Fruit fly (Drosophila melanogaster) whole organism, embryonic: ENCODE data around the gene CG33923.

Experiments
- Atf-2 ChIP-seq: fragments of 200-800 bp; sonication (Bioruptor generic); optimal IDR thresholded peaks from 2 replicates; lab custom pipeline; 2016; ENCODE audit warnings: missing biosample characterization, missing genetic modification characterization
- B-H1 ChIP-seq: fragments of 200-800 bp; sonication (Bioruptor generic); IDR thresholded peaks from 3 replicates; pipeline ENCODE4 v1.3.6; 2022; ENCODE audit warnings: missing biosample characterization, missing genetic modification characterization
- BtbVII ChIP-seq: fragments of 200-800 bp; sonication (Bioruptor generic); optimal IDR thresholded peaks from 3 replicates; lab custom pipeline; 2017; ENCODE audit warnings: missing biosample characterization, mild to moderate bottlenecking, missing genetic modification characterization
- CG10462 ChIP-seq: fragments of 200-800 bp; sonication (Bioruptor generic); optimal IDR thresholded peaks from 2 replicates; lab custom pipeline; 2016; ENCODE audit warnings: missing biosample characterization, missing genetic modification characterization
- CG11504 ChIP-seq: fragments of 200-800 bp; sonication (Bioruptor generic); optimal IDR thresholded peaks from 3 replicates; lab custom pipeline; 2019; ENCODE audit warnings: missing biosample characterization, mild to moderate bottlenecking, missing genetic modification characterization, moderate library complexity
- CG12391 ChIP-seq: fragments of 200-800 bp; sonication (Bioruptor generic); optimal IDR thresholded peaks from 3 replicates; lab custom pipeline; 2018; ENCODE audit warnings: missing biosample characterization, mild to moderate bottlenecking, missing genetic modification characterization, moderate library complexity
- CG13287 ChIP-seq: fragments of 200-800 bp; sonication (Bioruptor generic); IDR thresholded peaks from 2 replicates; pipeline ENCODE4 v1.3.6; 2022; ENCODE audit warnings: missing biosample characterization, missing genetic modification characterization; ENCODE audit not compliant: partially characterized antibody
- CG13894 ChIP-seq: fragments of 200-800 bp; sonication (Bioruptor generic); optimal IDR thresholded peaks from 3 replicates; lab custom pipeline; 2018; ENCODE audit warnings: missing biosample characterization, mild to moderate bottlenecking, missing genetic modification characterization, moderate library complexity
- CG14050 ChIP-seq: fragments of 200-800 bp; sonication (Bioruptor generic); IDR thresholded peaks from 3 replicates; pipeline ENCODE4 v1.3.6; 2022; ENCODE audit warnings: missing biosample characterization, missing genetic modification characterization
- CG14441 ChIP-seq: fragments of 200-800 bp; sonication (Bioruptor generic); IDR thresholded peaks from 2 replicates; pipeline ENCODE4 v1.3.6; 2022; ENCODE audit warnings: missing biosample characterization, missing genetic modification characterization
- CG15011 ChIP-seq: fragments of 200-800 bp; sonication (Bioruptor generic); optimal IDR thresholded peaks from 3 replicates; lab custom pipeline; 2018; ENCODE audit warnings: missing biosample characterization, mild to moderate bottlenecking, missing genetic modification characterization
- CG1603 ChIP-seq: fragments of 200-800 bp; sonication (Bioruptor generic); optimal IDR thresholded peaks from 2 replicates; lab custom pipeline; 2019; ENCODE audit warnings: missing biosample characterization, mild to moderate bottlenecking, missing genetic modification characterization, moderate library complexity
- CG17328 ChIP-seq: fragments of 200-800 bp; sonication (Bioruptor generic); IDR thresholded peaks from 2 replicates; pipeline ENCODE4 v1.3.6; 2022; ENCODE audit warnings: missing biosample characterization, missing genetic modification characterization
- CG17359 ChIP-seq: fragments of 200-800 bp; sonication (Bioruptor generic); optimal IDR thresholded peaks from 3 replicates; lab custom pipeline; 2018; ENCODE audit warnings: missing biosample characterization, mild to moderate bottlenecking, missing genetic modification characterization, moderate library complexity
- CG30403 ChIP-seq: fragments of 200-800 bp; sonication (Bioruptor generic); optimal IDR thresholded peaks from 3 replicates; lab custom pipeline; 2016; ENCODE audit warnings: missing biosample characterization, missing genetic modification characterization
- CG4360 ChIP-seq: fragments of 200-800 bp; sonication (Bioruptor generic); IDR thresholded peaks from 2 replicates; pipeline ENCODE4 v1.3.6; 2022; ENCODE audit warnings: missing biosample characterization, missing genetic modification characterization
- CG7839 ChIP-seq: fragments of 200-800 bp; sonication (Bioruptor generic); optimal IDR thresholded peaks from 3 replicates; lab custom pipeline; 2018; ENCODE audit warnings: missing biosample characterization, mild to moderate bottlenecking, missing genetic modification characterization, moderate library complexity
- CG8089 ChIP-seq: fragments of 200-800 bp; sonication (Bioruptor generic); optimal IDR thresholded peaks from 3 replicates; lab custom pipeline; 2016; ENCODE audit warnings: missing biosample characterization, missing genetic modification characterization
- CG9932 ChIP-seq: fragments of 200-800 bp; sonication (Bioruptor generic); IDR thresholded peaks from 2 replicates; pipeline ENCODE4 v1.3.6; 2022; ENCODE audit warnings: missing biosample characterization, missing genetic modification characterization
- E2f1 ChIP-seq: fragments of 200-800 bp; sonication (Bioruptor generic); IDR thresholded peaks from 2 replicates; pipeline ENCODE4 v1.3.6; 2022; ENCODE audit warnings: missing biosample characterization, missing genetic modification characterization
- E2f2 ChIP-seq: fragments of 200-800 bp; sonication (Bioruptor generic); IDR thresholded peaks from 2 replicates; pipeline ENCODE4 v1.3.6; 2022; ENCODE audit warnings: missing biosample characterization, missing genetic modification characterization
- Gug ChIP-seq: fragments of 200-800 bp; sonication (Bioruptor generic); IDR thresholded peaks from 4 replicates; pipeline ENCODE4 v1.3.6; 2022; ENCODE audit warnings: missing biosample characterization, missing genetic modification characterization
- HLH3B ChIP-seq: fragments of 200-800 bp; sonication (Bioruptor generic); IDR thresholded peaks from 2 replicates; pipeline ENCODE4 v1.3.6; 2022; ENCODE audit warnings: missing biosample characterization, missing genetic modification characterization
- Hmr ChIP-seq: fragments of 200-800 bp; sonication (Bioruptor generic); optimal IDR thresholded peaks from 3 replicates; lab custom pipeline; 2017; ENCODE audit warnings: mild to moderate bottlenecking, missing biosample characterization, missing genetic modification reagents, missing genetic modification characterization
- Med ChIP-seq: fragments of 200-800 bp; sonication (Bioruptor generic); peaks from one replicate; lab custom pipeline; 2016; ENCODE audit warnings: missing biosample characterization, missing genetic modification characterization, mild to moderate bottlenecking, inconsistent platforms, moderate library complexity
- NK7.1 ChIP-seq: fragments of 200-800 bp; sonication (Bioruptor generic); optimal IDR thresholded peaks from 3 replicates; lab custom pipeline; 2016; ENCODE audit warnings: missing biosample characterization, missing genetic modification characterization
- PHDP ChIP-seq: fragments of 200-800 bp; sonication (Bioruptor generic); optimal IDR thresholded peaks from 3 replicates; lab custom pipeline; 2018; ENCODE audit warnings: missing biosample characterization, mild to moderate bottlenecking, missing genetic modification characterization, moderate library complexity
- Rfx ChIP-seq: fragments of 200-800 bp; sonication (Bioruptor generic); IDR thresholded peaks from 2 replicates; pipeline ENCODE4 v1.3.6; 2022; ENCODE audit warnings: missing biosample characterization, missing genetic modification characterization
- Sox102F ChIP-seq: fragments of 200-800 bp; sonication (Bioruptor generic); optimal IDR thresholded peaks from 2 replicates; lab custom pipeline; 2018; ENCODE audit warnings: missing biosample characterization, mild to moderate bottlenecking, missing genetic modification characterization, moderate library complexity
- Usf ChIP-seq: fragments of 200-800 bp; sonication (Bioruptor generic); optimal IDR thresholded peaks from 2 replicates; lab custom pipeline; 2017; ENCODE audit warnings: missing genotype, missing biosample characterization, missing genetic modification characterization
- chinmo ChIP-seq: fragments of 200-800 bp; sonication (Bioruptor generic); IDR thresholded peaks from 4 replicates; pipeline ENCODE4 v1.3.6; 2022; ENCODE audit warnings: missing biosample characterization, missing genetic modification characterization; ENCODE audit not compliant: partially characterized antibody
- dm ChIP-seq: fragments of 200-800 bp; sonication (Bioruptor generic); optimal IDR thresholded peaks from 3 replicates; lab custom pipeline; 2016; ENCODE audit warnings: missing biosample characterization, missing genetic modification characterization
- eve ChIP-seq, 2 experiments: fragments of >200 bp; optimal IDR thresholded peaks; 2 replicates each; lab custom pipeline; 2017; ENCODE audit warnings: missing biosample characterization in 2 of 2, missing genetic modification characterization in 2 of 2
- fd96Cb ChIP-seq: fragments of 200-800 bp; sonication (Bioruptor generic); optimal IDR thresholded peaks from 2 replicates; lab custom pipeline; 2018; ENCODE audit warnings: missing biosample characterization, mild to moderate bottlenecking, missing genetic modification characterization, moderate library complexity
- ftz-f1 ChIP-seq: fragments of 200-800 bp; sonication (Bioruptor generic); optimal IDR thresholded peaks from 2 replicates; lab custom pipeline; 2016; ENCODE audit warnings: missing biosample characterization, missing genetic modification characterization
- gcm2 ChIP-seq: fragments of 200-800 bp; sonication (Bioruptor generic); optimal IDR thresholded peaks from 2 replicates; lab custom pipeline; 2016; ENCODE audit warnings: missing biosample characterization, missing genetic modification characterization
- gem ChIP-seq: fragments of 200-800 bp; sonication (Bioruptor generic); optimal IDR thresholded peaks from 2 replicates; lab custom pipeline; 2019; ENCODE audit warnings: missing biosample characterization, mild to moderate bottlenecking, missing genetic modification characterization, moderate library complexity
- lbe ChIP-seq: fragments of 200-800 bp; sonication (Bioruptor generic); optimal IDR thresholded peaks from 2 replicates; lab custom pipeline; 2016; ENCODE audit warnings: missing biosample characterization, mild to moderate bottlenecking, missing genetic modification characterization
- mld ChIP-seq: fragments of 200-800 bp; sonication (Bioruptor generic); IDR thresholded peaks from 3 replicates; pipeline ENCODE4 v1.3.6; 2022; ENCODE audit warnings: missing biosample characterization, missing genetic modification characterization; ENCODE audit not compliant: partially characterized antibody
- nmo ChIP-seq: fragments of 200-800 bp; sonication (Bioruptor generic); optimal IDR thresholded peaks from 2 replicates; lab custom pipeline; 2018; ENCODE audit warnings: missing biosample characterization, mild to moderate bottlenecking, missing genetic modification characterization, moderate library complexity
- otp ChIP-seq: fragments of 200-800 bp; sonication (Bioruptor generic); IDR thresholded peaks from 3 replicates; pipeline ENCODE4, ENCODE4 v1.3.6; 2022; ENCODE audit warnings: missing biosample characterization, missing genetic modification characterization
- ranshi ChIP-seq: fragments of 200-800 bp; sonication (Bioruptor generic); IDR thresholded peaks from 2 replicates; pipeline ENCODE4 v1.3.6; 2022; ENCODE audit warnings: missing biosample characterization, missing genetic modification characterization
- ro ChIP-seq: fragments of 200-800 bp; sonication (Bioruptor generic); IDR thresholded peaks from 2 replicates; pipeline ENCODE4 v1.3.6; 2022; ENCODE audit warnings: missing biosample characterization, missing genetic modification characterization
- run ChIP-seq: fragments of 200-800 bp; sonication (Bioruptor generic); optimal IDR thresholded peaks from 3 replicates; lab custom pipeline; 2018; ENCODE audit warnings: missing biosample characterization, mild to moderate bottlenecking, missing genetic modification characterization
- sim ChIP-seq: fragments of 200-800 bp; sonication (Bioruptor generic); IDR thresholded peaks from 2 replicates; pipeline ENCODE4 v1.3.6; 2022; ENCODE audit warnings: missing biosample characterization, missing genetic modification characterization
- sna ChIP-seq: fragments of 200-800 bp; sonication (Bioruptor generic); IDR thresholded peaks from 2 replicates; pipeline ENCODE4 v1.3.6; 2022; ENCODE audit warnings: missing biosample characterization, missing genetic modification characterization; ENCODE audit not compliant: partially characterized antibody
- vnd ChIP-seq: fragments of 200-800 bp; sonication (Bioruptor generic); IDR thresholded peaks from 3 replicates; pipeline ENCODE4 v1.3.6; 2022; ENCODE audit warnings: missing biosample characterization, missing genetic modification characterization; ENCODE audit not compliant: partially characterized antibody
- wdn ChIP-seq: fragments of 200-800 bp; sonication (Bioruptor generic); IDR thresholded peaks from 2 replicates; pipeline ENCODE4 v1.3.6; 2022; ENCODE audit warnings: missing biosample characterization, missing genetic modification characterization
- zfh1 ChIP-seq: fragments of 200-800 bp; sonication (Bioruptor generic); IDR thresholded peaks from 3 replicates; pipeline ENCODE4 v1.3.6; 2022; ENCODE audit warnings: missing biosample characterization, missing genetic modification characterization

The CG33923 gene

dm6 chr2L:1315283-1315682 lies 26.6 kb downstream of the CG33923 start (continued):
- 0 out of 4 replicates have a peak, but pooled peaks have one; percentile 11 for TF ChIP-seq Gug
- TF ChIP-seq wdn (GFP tag; lab: Robert Waterston, UW): peak; percentile 15; the same call in 1 of the 2 replicates
- TF ChIP-seq B-H1: no peak
- TF ChIP-seq Rfx (GFP tag; lab: Robert Waterston, UW): peak; percentile 49
- 0 out of 2 replicates have a peak, but pooled peaks have one; percentile 14 for TF ChIP-seq CG14441 (GFP tag; lab: Robert Waterston, UW)

DNA sequence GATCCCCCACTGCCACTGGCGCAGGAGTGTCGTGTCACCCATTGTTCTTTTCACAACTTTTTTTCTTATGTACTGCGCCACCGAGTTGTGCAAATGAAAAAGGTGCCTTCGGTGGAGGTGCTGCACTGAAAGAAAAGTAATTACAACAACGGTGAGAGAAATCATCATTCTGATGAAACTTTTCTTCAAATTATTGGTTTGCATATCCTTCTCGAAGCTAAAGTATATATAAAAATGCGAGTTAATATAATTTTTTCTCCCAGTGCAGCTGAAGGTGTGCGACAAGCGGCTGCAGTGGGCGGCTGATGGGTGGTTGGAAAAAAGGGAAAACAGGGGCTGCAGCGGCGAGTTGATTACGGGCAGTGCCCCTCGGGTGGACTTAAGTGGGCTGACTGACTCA lies 29.6 kb downstream of the CG33923 start:
- TF ChIP-seq chinmo (GFP tag; lab: Robert Waterston, UW) (no peak), CG14050 (GFP tag; lab: Robert Waterston, UW) (no peak), lbe (GFP tag; lab: Kevin White, UChicago) (no peak), CG17328 (peak; percentile 57; the same call in 1 of the 2 replicates), CG12391 (tag; lab: Kevin White, UChicago) (peak; percentile 19), CG15011 (no peak), ranshi (GFP tag; lab: Robert Waterston, UW) (peak; percentile 8; the same call in 1 of the 2 replicates), CG10462 (GFP tag; lab: Kevin White, UChicago) (no peak), CG9932 (GFP tag; lab: Robert Waterston, UW) (no peak), dm (GFP tag; lab: Kevin White, UChicago) (no peak), CG13287 (GFP tag; lab: Robert Waterston, UW) (no peak), PHDP (peak; percentile 21), fd96Cb (peak; percentile 4), CG17359 (tag; lab: Kevin White, UChicago) (no peak), NK7.1 (GFP tag; lab: Kevin White, UChicago) (no peak), zfh1 (GFP tag; lab: Robert Waterston, UW) (0 out of 3 replicates have a peak, but pooled peaks have one; percentile 29), CG11504 (tag; lab: Kevin White, UChicago) (peak; percentile 13), sna (GFP tag; lab: Robert Waterston, UW) (no peak), vnd (no peak), CG13894 (tag; lab: Kevin White, UChicago) (no peak), nmo (GFP tag; lab: Kevin White, UChicago) (peak; percentile 5), run (no peak), CG4360 (GFP tag; lab: Robert Waterston, UW) (no peak), Usf (GFP tag; lab: Kevin White, UChicago) (no peak), Hmr (GFP tag; lab: Kevin White, UChicago) (no peak), ro (GFP tag; lab: Robert Waterston, UW) (no peak), CG1603 (peak; percentile 39), CG7839 (tag; lab: Kevin White, UChicago) (peak; percentile 18), gcm2 (GFP tag; lab: Kevin White, UChicago) (no peak), CG30403 (GFP tag; lab: Kevin White, UChicago) (no peak), HLH3B (GFP tag; lab: Robert Waterston, UW) (peak; percentile 42; the same call in 1 of the 2 replicates), E2f1 (no peak), gem (tag; lab: Kevin White, UChicago) (peak; percentile 47), Atf-2 (GFP tag; lab: Kevin White, UChicago) (no peak), otp (GFP tag; lab: Robert Waterston, UW) (0 out of 3 replicates have a peak, but pooled peaks have one; percentile 17), E2f2 (no peak), mld (GFP tag; lab: Robert Waterston, UW) (no peak), Sox102F (GFP tag; lab: Kevin White, UChicago) (peak; percentile 37), BtbVII (no peak), CG8089 (no peak), ftz-f1 (GFP tag; lab: Kevin White, UChicago) (no peak), eve (GFP tag; optimal IDR thresholded peaks at IDR 0.05; lab: Kevin White, UChicago) (no peak), sim (GFP tag; lab: Robert Waterston, UW) (no peak), Med (GFP tag; lab: Kevin White, UChicago) (peak; percentile 66)
